Fruit fly (Drosophila melanogaster): ENCODE results near the gene Ogg1.

The Ogg1 gene

DNA sequence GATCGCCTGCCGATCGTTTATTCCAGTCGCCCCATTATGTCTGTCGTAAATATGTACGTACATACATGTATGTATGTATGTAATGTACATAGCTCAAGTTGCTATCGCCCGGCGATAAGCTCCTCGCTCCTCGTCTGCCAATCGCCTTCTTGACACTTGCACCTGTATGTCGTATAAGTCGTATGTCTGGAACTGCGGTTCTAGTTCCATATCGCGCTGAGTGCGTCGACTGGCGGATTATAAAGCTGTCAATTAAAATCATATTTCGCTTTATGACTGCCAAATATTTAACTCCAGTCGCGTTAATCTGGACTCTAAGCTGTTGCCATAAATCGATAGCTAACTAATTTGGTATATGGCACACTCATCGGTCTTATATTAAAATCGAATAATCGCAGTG is 4.7 kb upstream of the Ogg1 start (continued):
- TF ChIP-seq onecut (GFP tag; IDR thresholded peaks at IDR 0.05) (no peak), shn (GFP tag; optimal IDR thresholded peaks at IDR 0.05) (no peak), CG4360 (GFP tag; IDR thresholded peaks at IDR 0.05) (no peak), sens (GFP tag) (peak; percentile 19), PHDP (tag; optimal IDR thresholded peaks at IDR 0.05) (no peak), sd (tag; optimal IDR thresholded peaks at IDR 0.05) (peak; percentile 66), CG6654 (GFP tag; optimal IDR thresholded peaks at IDR 0.05) (no peak), en (GFP tag; optimal IDR thresholded peaks at IDR 0.05) (no peak), Atf6 (GFP tag; IDR thresholded peaks at IDR 0.05) (0 out of 2 replicates have a peak, but pooled peaks have one; percentile 9), salm (tag; optimal IDR thresholded peaks at IDR 0.05) (peak; percentile 33), dpn (GFP tag; optimal IDR thresholded peaks at IDR 0.05) (no peak), lab (GFP tag; optimal IDR thresholded peaks at IDR 0.05) (peak; percentile 16), CG1647 (GFP tag; optimal IDR thresholded peaks at IDR 0.05) (no peak), exex (tag; optimal IDR thresholded peaks at IDR 0.05) (peak; percentile 99), Deaf1 (tag; optimal IDR thresholded peaks at IDR 0.05) (peak; percentile 7), dimm (GFP tag; IDR thresholded peaks at IDR 0.05) (no peak), dysf (GFP tag; IDR thresholded peaks at IDR 0.05) (no peak), CG30020 (tag; optimal IDR thresholded peaks at IDR 0.05) (no peak), GATAe (GFP tag; conservative IDR thresholded peaks at IDR 0.05) (no peak), CG6813 (GFP tag; optimal IDR thresholded peaks at IDR 0.05) (no peak), CG16863 (GFP tag; optimal IDR thresholded peaks at IDR 0.05) (no peak), CG13296 (GFP tag; optimal IDR thresholded peaks at IDR 0.05) (peak; percentile 18), CG12391 (tag; optimal IDR thresholded peaks at IDR 0.05) (no peak), CG17568 (GFP tag; optimal IDR thresholded peaks at IDR 0.05) (peak; percentile 16), Asciz (GFP tag; optimal IDR thresholded peaks at IDR 0.05) (no peak), CG7987 (GFP tag; optimal IDR thresholded peaks at IDR 0.05) (no peak), CG34376 (GFP tag; optimal IDR thresholded peaks at IDR 0.05) (peak; percentile 57), Nf-YB (GFP tag; optimal IDR thresholded peaks at IDR 0.05) (peak; percentile 75), Side (GFP tag; optimal IDR thresholded peaks at IDR 0.05) (no peak), CG18262 (tag; optimal IDR thresholded peaks at IDR 0.05) (no peak), CG16815 (GFP tag; optimal IDR thresholded peaks at IDR 0.05) (no peak), Med (GFP tag) (no peak), sima (GFP tag; optimal IDR thresholded peaks at IDR 0.05) (no peak), chinmo (GFP tag; IDR thresholded peaks at IDR 0.05; ENCODE audit: partially characterized antibody) (0 out of 4 replicates have a peak, but pooled peaks have one; percentile 51), tin (GFP tag; optimal IDR thresholded peaks at IDR 0.05) (no peak), CG11560 (tag; IDR thresholded peaks at IDR 0.05) (no peak), croc (GFP tag; conservative IDR thresholded peaks at IDR 0.05) (no peak), CG2678 (tag; optimal IDR thresholded peaks at IDR 0.05) (peak; percentile 28), CG1792 (GFP tag; optimal IDR thresholded peaks at IDR 0.05) (no peak), ham (GFP tag; IDR thresholded peaks at IDR 0.05) (no peak), CG7745 (tag; optimal IDR thresholded peaks at IDR 0.05) (no peak), CG10979 (tag; optimal IDR thresholded peaks at IDR 0.05) (no peak), Meics (GFP tag; optimal IDR thresholded peaks at IDR 0.05) (no peak)
